Fruit fly (Drosophila melanogaster) whole organism, adult: Measurements from ENCODE around the gene CG9166.
"Not testable (repeated sequence)": the region's sequence is repeated elsewhere in the genome, so short reads cannot be mapped to it uniquely, and the experiment has no call there.

Experiments used
- CG11617 ChIP-seq: fragments of 200-800 bp; sonication (Bioruptor generic); optimal IDR thresholded peaks from 2 replicates; lab custom pipeline; 2017; ENCODE audit warnings: mild to moderate bottlenecking, missing biosample characterization, missing genetic modification reagents, missing genetic modification characterization
- CG14711 ChIP-seq: fragments of 200-800 bp; sonication (Bioruptor generic); optimal IDR thresholded peaks from 2 replicates; lab custom pipeline; 2018; ENCODE audit warnings: missing biosample characterization, mild to moderate bottlenecking, missing genetic modification characterization, moderate library complexity
- CG1620 ChIP-seq: fragments of 200-800 bp; sonication (Bioruptor generic); optimal IDR thresholded peaks from 2 replicates; lab custom pipeline; 2016; ENCODE audit warnings: missing biosample characterization, missing genetic modification characterization
- CG7045 ChIP-seq: fragments of 200-800 bp; sonication (Bioruptor generic); optimal IDR thresholded peaks from 2 replicates; lab custom pipeline; 2017; ENCODE audit warnings: missing biosample characterization, mild to moderate bottlenecking, missing genetic modification characterization
- CG7101 ChIP-seq: fragments of 200-800 bp; sonication (Bioruptor generic); optimal IDR thresholded peaks from 2 replicates; lab custom pipeline; 2018; ENCODE audit warnings: missing biosample characterization, mild to moderate bottlenecking, missing genetic modification characterization, moderate library complexity
- Crg-1 ChIP-seq: fragments of 200-800 bp; sonication (Bioruptor generic); optimal IDR thresholded peaks from 2 replicates; lab custom pipeline; 2016; ENCODE audit warnings: missing biosample characterization, missing genetic modification characterization
- Hr96 ChIP-seq: fragments of 200-800 bp; sonication (Bioruptor generic); optimal IDR thresholded peaks from 2 replicates; lab custom pipeline; 2016; ENCODE audit warnings: missing biosample characterization, missing genetic modification characterization
- Mnt ChIP-seq: fragments of 200-800 bp; sonication (Bioruptor generic); optimal IDR thresholded peaks from 2 replicates; lab custom pipeline; 2016; ENCODE audit warnings: missing biosample characterization, mild to moderate bottlenecking, missing genetic modification characterization
- bab1 ChIP-seq: fragments of 200-800 bp; sonication (Bioruptor generic); optimal IDR thresholded peaks from 3 replicates; lab custom pipeline; 2019; ENCODE audit warnings: missing biosample characterization, mild to moderate bottlenecking, missing genetic modification characterization, moderate library complexity
- cnc ChIP-seq, 2 experiments: fragments of >200 bp; optimal IDR thresholded peaks; 2 replicates each; lab custom pipeline; 2017
- kay ChIP-seq: fragments of 200-800 bp; sonication (Bioruptor generic); peaks from one replicate; lab custom pipeline; 2016; ENCODE audit warnings: missing biosample characterization, missing genetic modification characterization, borderline replicate concordance
- ovo ChIP-seq: fragments of 200-800 bp; sonication (Bioruptor generic); optimal IDR thresholded peaks from 2 replicates; lab custom pipeline; 2016; ENCODE audit warnings: missing biosample characterization, missing genetic modification characterization
- pad ChIP-seq: fragments of 200-800 bp; sonication (Bioruptor generic); optimal IDR thresholded peaks from 3 replicates; lab custom pipeline; 2017; ENCODE audit warnings: missing biosample characterization, missing genetic modification characterization, mild to moderate bottlenecking, moderate library complexity, missing genetic modification reagents
- tj ChIP-seq: fragments of 200-800 bp; sonication (Bioruptor generic); optimal IDR thresholded peaks from 3 replicates; lab custom pipeline; 2017; ENCODE audit warnings: missing biosample characterization, mild to moderate bottlenecking, missing genetic modification characterization, moderate library complexity

The CG9166 gene

DNA sequence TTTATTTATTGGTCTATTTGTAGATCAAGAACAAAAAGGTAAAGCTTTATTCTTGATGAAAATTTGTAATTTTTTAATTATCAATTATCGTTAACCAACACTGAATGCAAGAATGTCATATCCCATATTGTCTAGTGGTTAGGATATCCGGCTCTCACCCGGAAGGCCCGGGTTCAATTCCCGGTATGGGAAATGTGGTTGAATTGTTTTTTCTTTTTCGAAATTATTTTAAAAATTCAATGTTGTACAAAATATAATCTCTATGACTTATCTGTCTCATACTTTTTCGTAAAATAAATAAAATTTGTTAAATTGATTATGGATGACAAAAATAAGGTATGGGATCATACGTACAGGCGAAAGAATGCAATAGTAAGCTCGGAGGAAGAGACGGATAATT is 47.4 kb downstream of the CG9166 start, which contains the start of gene CG32320:
Gene CG32320 (plus strand): TSS at position 301 of the 400 bp plus-strand sequence.
- TF ChIP-seq Hr96 (GFP tag; lab: Kevin White, UChicago); CG14711 (tag; lab: Kevin White, UChicago); cnc (optimal IDR thresholded peaks at IDR 0.05; lab: Kevin White, UChicago): not testable (repeated sequence)

DNA sequence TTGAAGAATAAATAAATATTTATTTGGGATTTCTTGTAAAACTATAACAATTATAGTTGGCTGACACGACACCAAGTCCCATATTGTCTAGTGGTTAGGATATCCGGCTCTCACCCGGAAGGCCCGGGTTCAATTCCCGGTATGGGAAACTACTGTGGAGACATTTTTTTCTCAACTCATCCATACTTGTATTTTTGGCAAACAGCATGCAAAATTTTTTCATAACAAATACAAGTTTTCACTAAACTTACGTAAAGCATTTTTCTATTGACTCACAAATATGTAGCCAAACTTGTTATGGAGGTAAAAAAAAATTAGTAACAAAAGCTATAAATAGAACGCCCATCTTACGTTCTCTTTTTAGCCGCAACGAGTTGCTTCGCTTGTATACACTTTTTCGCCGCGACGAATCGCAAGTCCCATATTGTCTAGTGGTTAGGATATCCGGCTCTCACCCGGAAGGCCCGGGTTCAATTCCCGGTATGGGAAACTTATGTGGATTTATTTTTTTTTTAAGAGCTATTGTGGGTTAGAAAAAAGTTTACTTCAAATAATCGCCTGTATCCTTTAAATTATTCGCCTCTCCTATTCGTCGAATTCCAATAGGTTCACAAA is 50.6 kb downstream of the CG9166 start:
- TF ChIP-seq kay (GFP tag; lab: Kevin White, UChicago) (peak; percentile 58), bab1 (GFP tag; lab: Kevin White, UChicago) (peak; percentile 18), cnc (optimal IDR thresholded peaks at IDR 0.05; lab: Kevin White, UChicago) (no peak), CG11617 (no peak), CG7101 (tag; lab: Kevin White, UChicago) (no peak), tj (GFP tag; lab: Kevin White, UChicago) (no peak), Crg-1 (no peak)

DNA sequence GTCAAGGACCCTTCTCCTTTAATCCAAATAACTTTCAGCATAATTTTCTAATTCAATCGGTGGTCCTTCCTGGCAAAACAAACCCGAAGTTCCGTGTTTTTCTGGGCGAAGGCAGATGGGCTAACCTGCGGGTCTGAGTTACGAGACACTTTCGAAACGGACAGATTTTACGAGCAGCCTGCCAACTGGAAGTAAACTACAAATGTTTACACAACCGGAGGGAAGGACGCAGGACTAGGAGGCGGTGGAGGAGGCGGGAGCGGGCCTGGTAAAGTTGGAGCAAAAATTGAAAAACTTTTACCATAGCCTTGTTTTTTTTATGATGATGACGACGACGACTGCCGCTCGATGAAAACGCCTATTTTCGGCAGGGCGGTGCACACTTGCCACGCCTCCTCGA is 51.2 kb downstream of the CG9166 start:
- TF ChIP-seq pad (GFP tag; lab: Kevin White, UChicago) = no peak
- TF ChIP-seq ovo (GFP tag; lab: Kevin White, UChicago) = no peak
- TF ChIP-seq CG7045 = no peak
- TF ChIP-seq cnc (optimal IDR thresholded peaks at IDR 0.05; lab: Kevin White, UChicago) = no peak
- no peak for TF ChIP-seq Mnt (GFP tag; lab: Kevin White, UChicago)
- no peak for TF ChIP-seq CG11617
- no peak for TF ChIP-seq tj (GFP tag; lab: Kevin White, UChicago)
- no peak for TF ChIP-seq CG1620 (GFP tag; lab: Kevin White, UChicago)
